Worm (Caenorhabditis elegans): ENCODE measurements around the gene sid-1.

sid-1 gene

DNA sequence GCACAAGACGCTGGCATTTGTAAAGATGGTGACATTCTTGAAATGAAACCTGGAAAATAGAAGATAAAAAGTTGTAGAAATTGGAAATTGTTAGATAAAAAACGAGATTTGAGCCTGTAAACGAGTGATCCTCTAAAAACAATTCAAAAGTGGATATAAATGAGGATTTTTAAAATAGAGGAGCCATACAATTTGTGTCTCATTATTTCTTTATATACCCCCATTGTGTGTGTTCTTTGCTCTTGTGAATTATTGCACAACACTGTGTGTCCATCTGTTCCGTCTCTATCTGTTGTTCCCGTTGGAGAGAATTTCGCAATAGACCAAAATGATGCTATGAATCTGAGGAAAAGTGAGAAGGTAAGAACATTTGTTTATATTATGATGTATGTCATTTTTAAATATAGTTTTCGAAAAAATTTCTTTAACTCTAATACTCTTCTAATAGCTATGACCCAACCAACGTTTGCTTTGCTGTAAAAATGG, 32.8 kb upstream of the sid-1 start, which contains the start of gene Y58A7A.5:
Gene Y58A7A.5, minus strand, starts transcription at position 51 of the 486 bp plus-strand sequence.
- TF ChIP-seq F13H6.1 (tag; optimal IDR thresholded peaks at IDR 0.05) (no peak), ama-1 (optimal IDR thresholded peaks at IDR 0.05) (no peak), unc-86 (tag; optimal IDR thresholded peaks at IDR 0.05) (no peak), pqm-1 (tag; optimal IDR thresholded peaks at IDR 0.05) (no peak), K09A11.1 (tag; optimal IDR thresholded peaks at IDR 0.05; ENCODE audit: insufficient read depth) (no peak), nhr-232 (tag; optimal IDR thresholded peaks at IDR 0.05) (no peak)

DNA sequence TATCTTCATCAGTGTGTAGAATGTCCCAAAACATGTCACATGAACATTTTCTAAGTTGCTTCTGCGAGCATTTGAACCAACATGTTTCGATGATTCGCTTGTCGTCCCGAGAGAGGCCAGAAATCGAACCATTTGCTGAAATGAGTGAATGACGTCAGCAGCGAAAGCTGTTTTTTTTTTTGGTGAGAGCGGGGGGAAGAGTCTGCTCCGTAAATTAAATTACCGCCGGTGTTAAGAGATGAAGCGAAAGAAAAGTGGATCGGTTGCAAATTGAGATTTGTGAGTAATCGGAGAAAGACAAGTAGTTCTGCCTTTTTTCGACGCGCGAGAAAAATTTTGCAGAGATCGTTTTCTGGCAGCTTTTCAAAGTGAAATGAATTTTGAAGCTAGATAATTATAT, 31.5 kb upstream of the sid-1 start:
- TF ChIP-seq Y22D7AL.16 (tag; optimal IDR thresholded peaks at IDR 0.05) (no peak), unc-42 (tag; optimal IDR thresholded peaks at IDR 0.05) (peak; percentile 55)

DNA sequence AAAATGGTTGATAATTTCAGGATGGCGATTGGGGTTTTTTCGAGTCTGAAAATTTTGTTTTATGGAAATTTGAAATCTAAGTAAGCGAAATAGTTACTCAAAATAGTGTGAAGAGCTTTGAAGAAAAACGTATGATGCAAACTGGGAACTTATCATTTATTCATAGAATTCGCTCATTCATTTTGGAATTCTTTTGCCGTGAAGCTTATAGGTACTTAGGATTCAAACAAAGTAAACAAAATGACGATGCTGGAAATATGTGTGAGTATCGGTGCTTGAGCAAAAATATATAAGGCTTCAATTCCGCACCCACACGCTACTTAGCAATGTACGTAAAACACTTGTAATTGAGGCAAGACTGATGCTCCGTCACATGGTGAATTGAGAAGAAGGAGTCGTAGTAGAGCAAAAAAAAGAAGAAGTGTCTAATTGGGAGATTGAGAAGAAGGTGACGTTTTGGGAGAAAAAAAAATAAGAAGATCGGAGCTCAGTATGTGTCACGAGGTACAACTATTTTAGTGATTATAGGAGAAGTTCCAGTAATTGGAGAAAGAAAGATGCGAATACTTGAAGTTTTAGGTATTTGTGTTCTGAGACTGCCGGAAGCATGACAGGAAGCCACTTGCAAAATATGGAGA, 30.2 kb upstream of the sid-1 start, which contains the start of gene glb-32:
Gene glb-32, minus strand, starts transcription at position 51 of the 638 bp plus-strand sequence.
- TF ChIP-seq hlh-15 (tag; optimal IDR thresholded peaks at IDR 0.05) (no peak), lin-11 (tag; optimal IDR thresholded peaks at IDR 0.05) (no peak), fkh-6 (tag; optimal IDR thresholded peaks at IDR 0.05) (no peak), elt-4 (tag; optimal IDR thresholded peaks at IDR 0.05) (no peak)

DNA sequence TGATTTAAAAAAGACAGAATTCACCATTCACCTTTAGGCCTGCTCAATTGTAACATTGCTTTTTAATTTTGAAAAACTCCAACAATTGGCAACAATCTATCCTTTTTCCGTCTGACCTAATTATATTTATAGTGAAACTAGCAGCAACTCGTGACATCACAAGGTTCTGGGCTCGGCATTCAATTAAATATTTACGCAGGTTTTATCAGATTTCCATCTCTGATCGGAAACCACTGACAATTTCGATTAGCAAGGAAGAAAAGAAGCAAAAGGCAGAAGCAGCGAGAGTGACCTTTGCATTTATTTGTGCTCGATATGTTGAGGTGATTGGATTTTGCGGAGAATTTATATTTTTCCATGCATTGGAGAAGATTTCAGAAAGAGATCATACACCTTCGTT, 29.4 kb upstream of the sid-1 start:
- peak; percentile 1 for TF ChIP-seq unc-42 (tag; optimal IDR thresholded peaks at IDR 0.05)
- no peak for TF ChIP-seq K09A11.1 (tag; optimal IDR thresholded peaks at IDR 0.05; ENCODE audit: insufficient read depth)

DNA sequence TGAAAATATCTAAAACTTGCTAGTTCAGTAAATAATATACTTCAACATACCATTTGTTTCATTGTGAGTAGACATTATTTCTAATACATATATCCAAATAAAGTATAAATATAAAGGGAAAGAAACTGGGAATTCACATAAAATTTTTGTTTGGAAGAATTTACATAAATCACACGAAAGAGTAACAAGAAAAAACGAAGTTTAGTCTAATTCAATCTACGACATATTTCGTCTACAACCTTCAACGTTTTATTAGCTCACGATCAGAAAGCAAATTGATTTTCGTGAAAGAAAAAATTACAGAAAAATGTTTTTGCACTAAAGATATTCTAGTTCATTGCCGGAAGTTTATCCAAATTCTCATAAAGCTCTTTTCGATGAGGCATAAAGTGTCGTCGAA, 22.7 kb upstream of the sid-1 start, which contains the start of gene C04F5.2:
Gene C04F5.2, minus strand, starts transcription at position 101 of the 400 bp plus-strand sequence.
- TF ChIP-seq pat-9 (tag; optimal IDR thresholded peaks at IDR 0.05) (no peak), pag-3 (tag; optimal IDR thresholded peaks at IDR 0.05; ENCODE audit: borderline replicate concordance) (no peak), ref-2 (tag; optimal IDR thresholded peaks at IDR 0.05) (no peak), ets-4 (tag; optimal IDR thresholded peaks at IDR 0.05) (no peak), ttx-3 (tag; optimal IDR thresholded peaks at IDR 0.05) (no peak), ceh-6 (GFP tag; optimal IDR thresholded peaks at IDR 0.05) (no peak), unc-42 (tag; optimal IDR thresholded peaks at IDR 0.05) (no peak), lin-11 (tag; optimal IDR thresholded peaks at IDR 0.05) (no peak), dve-1 (tag; optimal IDR thresholded peaks at IDR 0.05) (no peak), ceh-22 (tag; optimal IDR thresholded peaks at IDR 0.05) (no peak), ceh-19 (GFP tag; optimal IDR thresholded peaks at IDR 0.05) (no peak), nhr-11 (tag; optimal IDR thresholded peaks at IDR 0.05) (no peak), elt-4 (tag; optimal IDR thresholded peaks at IDR 0.05) (no peak), madf-2 (tag; optimal IDR thresholded peaks at IDR 0.05) (no peak), sox-4 (tag; optimal IDR thresholded peaks at IDR 0.05) (no peak), sdc-2 (tag; optimal IDR thresholded peaks at IDR 0.05) (no peak), hlh-8 (tag; optimal IDR thresholded peaks at IDR 0.05) (no peak), pax-1 (tag; optimal IDR thresholded peaks at IDR 0.05) (no peak), fax-1 (tag; optimal IDR thresholded peaks at IDR 0.05) (no peak), K02D7.2 (tag; optimal IDR thresholded peaks at IDR 0.05) (no peak)

DNA sequence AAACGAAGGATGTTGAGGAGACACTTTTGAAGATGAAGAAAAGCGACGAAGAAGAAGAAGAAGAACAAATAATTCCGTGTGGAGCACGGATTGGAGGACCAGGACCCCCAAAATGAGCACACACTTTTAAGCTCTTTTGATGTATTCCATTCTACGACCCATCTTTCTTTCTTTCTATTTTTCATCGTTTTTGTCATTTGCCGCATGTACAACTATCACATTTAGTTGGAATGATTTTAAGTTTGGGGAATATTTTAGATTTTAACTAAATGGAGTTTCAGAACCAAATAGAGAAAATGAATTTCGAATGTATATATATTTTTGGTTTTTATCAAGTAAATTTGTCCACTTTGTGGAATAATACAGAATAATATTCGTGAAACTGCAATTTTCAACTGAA, 20.8 kb upstream of the sid-1 start, which contains the start of gene unc-46:
Gene unc-46, minus strand, starts transcription at position 101 of the 400 bp plus-strand sequence.
- TF ChIP-seq ets-4 (tag; optimal IDR thresholded peaks at IDR 0.05) = no peak
- no peak for TF ChIP-seq madf-2 (tag; optimal IDR thresholded peaks at IDR 0.05)
- no peak for TF ChIP-seq ceh-31 (tag; optimal IDR thresholded peaks at IDR 0.05)
- TF ChIP-seq ceh-45 (GFP tag; IDR thresholded peaks at IDR 0.05) = no peak
- TF ChIP-seq fax-1 (tag; optimal IDR thresholded peaks at IDR 0.05) = no peak
- no peak for TF ChIP-seq fkh-10 (GFP tag; optimal IDR thresholded peaks at IDR 0.05)
- no peak for TF ChIP-seq unc-3 (GFP tag; conservative IDR thresholded peaks at IDR 0.05)
- TF ChIP-seq unc-3 (tag; optimal IDR thresholded peaks at IDR 0.05) = no peak
- TF ChIP-seq ama-1 (optimal IDR thresholded peaks at IDR 0.05) = no peak
- no peak for TF ChIP-seq ahr-1 (tag; optimal IDR thresholded peaks at IDR 0.05)
- no peak for TF ChIP-seq ceh-19 (GFP tag; optimal IDR thresholded peaks at IDR 0.05)
- TF ChIP-seq sdc-2 (tag; optimal IDR thresholded peaks at IDR 0.05) = no peak
- TF ChIP-seq pax-1 (tag; optimal IDR thresholded peaks at IDR 0.05) = no peak

All from whole organism, late embryonic.